Fruit fly (Drosophila melanogaster): ENCODE results near the gene CG13931.
A peak's percentile ranks its signal among the peaks of the same experiment; 100 is the strongest.

dm6 chr3L:1746338-1747199 lies 44.4 kb upstream of the CG13931 start, which contains the start of gene CG13921:
- TF ChIP-seq EcR (GFP tag; optimal IDR thresholded peaks at IDR 0.05) (peak; percentile 69), CG13204 (GFP tag; optimal IDR thresholded peaks at IDR 0.05) (peak; percentile 97), CG12605 (GFP tag; IDR thresholded peaks at IDR 0.05) (peak; percentile 99), Snoo (tag; optimal IDR thresholded peaks at IDR 0.05) (peak; percentile 100), CG10348 (GFP tag; IDR thresholded peaks at IDR 0.05) (peak; percentile 98), D1 (tag; optimal IDR thresholded peaks at IDR 0.05) (no peak), CG15710 (tag; optimal IDR thresholded peaks at IDR 0.05) (peak; percentile 99), fd96Ca (GFP tag; IDR thresholded peaks at IDR 0.05) (peak; percentile 100), Pif1A (GFP tag; optimal IDR thresholded peaks at IDR 0.05) (peak; percentile 100), CG8159 (tag; optimal IDR thresholded peaks at IDR 0.05) (peak; percentile 100), CG8301 (tag; optimal IDR thresholded peaks at IDR 0.05) (peak; percentile 100)

All from whole organism, pupa.